Fruit fly (Drosophila melanogaster) whole organism, embryonic: Measurements from ENCODE around the gene Obp99b.
A peak's percentile ranks its signal among the peaks of the same experiment; 100 is the strongest.

Experiments used
- Bteb2 ChIP-seq: fragments of 200-800 bp; sonication (Bioruptor generic); optimal IDR thresholded peaks from 2 replicates; lab custom pipeline; 2016; ENCODE audit warnings: missing biosample characterization, missing genetic modification characterization
- CG10147 ChIP-seq: fragments of 200-800 bp; sonication (Bioruptor generic); optimal IDR thresholded peaks from 2 replicates; lab custom pipeline; 2019; ENCODE audit warnings: missing biosample characterization, mild to moderate bottlenecking, missing genetic modification characterization, moderate library complexity
- CG10209 ChIP-seq: fragments of 200-800 bp; sonication (Bioruptor generic); optimal IDR thresholded peaks from 3 replicates; lab custom pipeline; 2017; ENCODE audit warnings: missing biosample characterization, mild to moderate bottlenecking, missing genetic modification characterization, missing genetic modification reagents
- CG12219 ChIP-seq: fragments of 200-800 bp; sonication (Bioruptor generic); optimal IDR thresholded peaks from 3 replicates; lab custom pipeline; 2018; ENCODE audit warnings: missing biosample characterization, mild to moderate bottlenecking, missing genetic modification characterization
- CG12659 ChIP-seq: fragments of 200-800 bp; sonication (Bioruptor generic); optimal IDR thresholded peaks from 3 replicates; lab custom pipeline; 2017; ENCODE audit warnings: mild to moderate bottlenecking, missing biosample characterization, missing genetic modification reagents, missing genetic modification characterization
- CG15514 ChIP-seq: fragments of 200-800 bp; sonication (Bioruptor generic); optimal IDR thresholded peaks from 3 replicates; lab custom pipeline; 2017; ENCODE audit warnings: missing biosample characterization, missing genetic modification characterization, mild to moderate bottlenecking, moderate library complexity, missing genetic modification reagents
- CG17912 ChIP-seq: fragments of 200-800 bp; sonication (Bioruptor generic); optimal IDR thresholded peaks from 2 replicates; lab custom pipeline; 2018; ENCODE audit warnings: missing biosample characterization, mild to moderate bottlenecking, missing genetic modification characterization
- CG2712 ChIP-seq: fragments of 200-800 bp; optimal IDR thresholded peaks from 3 replicates; lab custom pipeline; 2019; ENCODE audit warnings: missing biosample characterization, mild to moderate bottlenecking, missing genetic modification characterization, moderate library complexity
- CG32532 ChIP-seq: fragments of 200-800 bp; sonication (Bioruptor generic); IDR thresholded peaks from 2 replicates; pipeline ENCODE4 v1.3.6; 2022; ENCODE audit warnings: missing biosample characterization, missing genetic modification characterization
- CG34422 ChIP-seq: fragments of 200-800 bp; sonication (Bioruptor generic); IDR thresholded peaks from 3 replicates; pipeline ENCODE4 v1.3.6; 2022; ENCODE audit warnings: missing biosample characterization, missing genetic modification characterization
- CG3838 ChIP-seq: fragments of 200-800 bp; sonication (Bioruptor generic); optimal IDR thresholded peaks from 3 replicates; lab custom pipeline; 2016; ENCODE audit warnings: missing biosample characterization, missing genetic modification characterization
- CG4360 ChIP-seq: fragments of 200-800 bp; sonication (Bioruptor generic); IDR thresholded peaks from 2 replicates; pipeline ENCODE4 v1.3.6; 2022; ENCODE audit warnings: missing biosample characterization, missing genetic modification characterization
- CG6813 ChIP-seq: fragments of 200-800 bp; sonication (Bioruptor generic); optimal IDR thresholded peaks from 2 replicates; lab custom pipeline; 2017; ENCODE audit warnings: missing biosample characterization, missing genetic modification characterization, mild to moderate bottlenecking, moderate library complexity, missing genetic modification reagents
- CG7786 ChIP-seq: fragments of 200-800 bp; sonication (Bioruptor generic); optimal IDR thresholded peaks from 2 replicates; lab custom pipeline; 2016; ENCODE audit warnings: missing biosample characterization, missing genetic modification characterization
- CG8089 ChIP-seq: fragments of 200-800 bp; sonication (Bioruptor generic); optimal IDR thresholded peaks from 3 replicates; lab custom pipeline; 2016; ENCODE audit warnings: missing biosample characterization, missing genetic modification characterization
- CG8281 ChIP-seq: fragments of 200-800 bp; sonication (Bioruptor generic); optimal IDR thresholded peaks from 2 replicates; lab custom pipeline; 2018; ENCODE audit warnings: missing biosample characterization, mild to moderate bottlenecking, missing genetic modification characterization, moderate library complexity
- CG9437 ChIP-seq: fragments of 200-800 bp; sonication (Bioruptor generic); optimal IDR thresholded peaks from 2 replicates; lab custom pipeline; 2018; ENCODE audit warnings: missing biosample characterization, mild to moderate bottlenecking, missing genetic modification characterization
- Dad ChIP-seq: fragments of 200-800 bp; sonication (Bioruptor generic); optimal IDR thresholded peaks from 3 replicates; lab custom pipeline; 2016; ENCODE audit warnings: missing biosample characterization, missing genetic modification characterization
- Deaf1 ChIP-seq: fragments of 200-800 bp; optimal IDR thresholded peaks from 3 replicates; lab custom pipeline; 2019; ENCODE audit warnings: missing biosample characterization, mild to moderate bottlenecking, missing genetic modification characterization, moderate library complexity
- Dek ChIP-seq: fragments of 200-800 bp; sonication (Bioruptor generic); optimal IDR thresholded peaks from 3 replicates; lab custom pipeline; 2019; ENCODE audit warnings: missing biosample characterization, mild to moderate bottlenecking, missing genetic modification characterization, moderate library complexity
- Drgx ChIP-seq: fragments of 200-800 bp; sonication (Bioruptor generic); IDR thresholded peaks from 2 replicates; pipeline ENCODE4 v1.3.6; 2022; ENCODE audit warnings: missing biosample characterization, missing genetic modification characterization
- HLH54F ChIP-seq: fragments of 200-800 bp; sonication (Bioruptor generic); optimal IDR thresholded peaks from 3 replicates; lab custom pipeline; 2016; ENCODE audit warnings: missing biosample characterization, missing genetic modification characterization
- HmgZ ChIP-seq: fragments of 200-800 bp; sonication (Bioruptor generic); optimal IDR thresholded peaks from 2 replicates; lab custom pipeline; 2018; ENCODE audit warnings: missing biosample characterization, mild to moderate bottlenecking, missing genetic modification characterization
- Hmr ChIP-seq: fragments of 200-800 bp; sonication (Bioruptor generic); optimal IDR thresholded peaks from 3 replicates; lab custom pipeline; 2017; ENCODE audit warnings: mild to moderate bottlenecking, missing biosample characterization, missing genetic modification reagents, missing genetic modification characterization
- Meics ChIP-seq: fragments of 200-800 bp; sonication (Bioruptor generic); optimal IDR thresholded peaks from 2 replicates; lab custom pipeline; 2017; ENCODE audit warnings: missing biosample characterization, mild to moderate bottlenecking, missing genetic modification characterization
- Mrtf ChIP-seq: fragments of 200-800 bp; sonication (Bioruptor generic); IDR thresholded peaks from 3 replicates; pipeline ENCODE4 v1.3.6; 2022; ENCODE audit warnings: missing biosample characterization, missing genetic modification characterization
- Oli ChIP-seq: fragments of 200-800 bp; sonication (Bioruptor generic); optimal IDR thresholded peaks from 2 replicates; lab custom pipeline; 2018; ENCODE audit warnings: missing biosample characterization, mild to moderate bottlenecking, missing genetic modification characterization, moderate library complexity
- ara ChIP-seq: fragments of 200-800 bp; sonication (Bioruptor generic); IDR thresholded peaks from 2 replicates; pipeline ENCODE4 v1.3.6; 2022; ENCODE audit warnings: missing biosample characterization, missing genetic modification characterization
- ash1 ChIP-seq: fragments of 200-800 bp; sonication (Bioruptor generic); optimal IDR thresholded peaks from 2 replicates; lab custom pipeline; 2018; ENCODE audit warnings: missing biosample characterization, mild to moderate bottlenecking, missing genetic modification characterization
- chif ChIP-seq, 2 experiments: fragments of 200-800 bp; sonication (Bioruptor generic); optimal IDR thresholded peaks; 3 replicates each; lab custom pipeline; 2016; ENCODE audit warnings: missing biosample characterization in 2 of 2, missing genetic modification characterization in 2 of 2
- crc ChIP-seq: fragments of 200-800 bp; sonication (Bioruptor generic); optimal IDR thresholded peaks from 2 replicates; lab custom pipeline; 2016; ENCODE audit warnings: missing biosample characterization, missing genetic modification characterization
- cwo ChIP-seq: fragments of 200-800 bp; sonication (Bioruptor generic); optimal IDR thresholded peaks from 3 replicates; lab custom pipeline; 2017; ENCODE audit warnings: missing biosample characterization, missing genetic modification characterization, mild to moderate bottlenecking, moderate library complexity, missing genetic modification reagents
- dmrt99B ChIP-seq: fragments of 200-800 bp; sonication (Bioruptor generic); optimal IDR thresholded peaks from 2 replicates; lab custom pipeline; 2018; ENCODE audit warnings: missing biosample characterization, mild to moderate bottlenecking, missing genetic modification characterization, moderate library complexity
- dpn ChIP-seq, 2 experiments: fragments of 200-800 bp; sonication (Bioruptor generic); optimal IDR thresholded peaks; 3 replicates each; lab custom pipeline; 2016; ENCODE audit warnings: missing biosample characterization in 2 of 2, missing genetic modification characterization in 2 of 2
- ewg ChIP-seq: fragments of 200-800 bp; sonication (Bioruptor generic); optimal IDR thresholded peaks from 3 replicates; lab custom pipeline; 2017; ENCODE audit warnings: mild to moderate bottlenecking, missing biosample characterization, missing genetic modification reagents, missing genetic modification characterization
- eyg ChIP-seq: fragments of 200-800 bp; sonication (Bioruptor generic); optimal IDR thresholded peaks from 3 replicates; lab custom pipeline; 2016; ENCODE audit warnings: missing biosample characterization, missing genetic modification characterization
- her ChIP-seq: fragments of 200-800 bp; sonication (Bioruptor generic); optimal IDR thresholded peaks from 2 replicates; lab custom pipeline; 2016; ENCODE audit warnings: missing biosample characterization, missing genetic modification characterization
- lov ChIP-seq, 2 experiments: fragments of 200-800 bp in 1 of 2; fragments of >200 bp in 1 of 2; sonication (Bioruptor generic) in 1 of 2; IDR thresholded peaks in 1 of 2; optimal IDR thresholded peaks in 1 of 2; 2 replicates in 1 of 2; 3 replicates in 1 of 2; pipeline versions ENCODE4 v1.3.6 to Lab custom; 2017 to 2022; ENCODE audit warnings: missing biosample characterization in 1 of 2, missing genetic modification characterization in 1 of 2
- mirr ChIP-seq: fragments of 200-800 bp; sonication (Bioruptor generic); optimal IDR thresholded peaks from 3 replicates; lab custom pipeline; 2018; ENCODE audit warnings: missing biosample characterization, mild to moderate bottlenecking, missing genetic modification characterization
- pan ChIP-seq, 4 experiments: fragments of >200 bp in 3 of 4; fragments of 200-800 bp in 1 of 4; sonication (Bioruptor generic) in 1 of 4; optimal IDR thresholded peaks in 3 of 4; IDR thresholded peaks in 1 of 4; 2 replicates each; pipeline versions ENCODE4 v1.3.6 to Lab custom; 2017 to 2022; ENCODE audit warnings: missing biosample characterization in 2 of 4, missing genetic modification characterization in 2 of 4, mixed read lengths in 1 of 4
- prd ChIP-seq, 3 experiments: fragments of >200 bp in 2 of 3; fragments of 200-800 bp in 1 of 3; sonication (Bioruptor generic) in 1 of 3; optimal IDR thresholded peaks in 2 of 3; IDR thresholded peaks in 1 of 3; 2 replicates in 2 of 3; 3 replicates in 1 of 3; pipeline versions ENCODE4 v1.3.6 to Lab custom; 2017 to 2022; ENCODE audit warnings: missing biosample characterization in 1 of 3, missing genetic modification characterization in 1 of 3
- pzg ChIP-seq: fragments of 200-800 bp; sonication (Bioruptor generic); optimal IDR thresholded peaks from 3 replicates; lab custom pipeline; 2018; ENCODE audit warnings: missing biosample characterization, mild to moderate bottlenecking, missing genetic modification characterization, moderate library complexity
- rib ChIP-seq: fragments of 200-800 bp; sonication (Bioruptor generic); IDR thresholded peaks from 2 replicates; pipeline ENCODE4 v1.3.6; 2022; ENCODE audit warnings: missing biosample characterization, missing genetic modification characterization
- sisA ChIP-seq: fragments of 200-800 bp; sonication (Bioruptor generic); IDR thresholded peaks from 2 replicates; pipeline ENCODE4 v1.3.6; 2022; ENCODE audit warnings: missing biosample characterization, missing genetic modification characterization
- slbo ChIP-seq: fragments of 200-800 bp; sonication (Bioruptor generic); IDR thresholded peaks from 2 replicates; pipeline ENCODE4 v1.3.6; 2022; ENCODE audit warnings: missing biosample characterization, missing genetic modification characterization
- sr ChIP-seq: fragments of 200-800 bp; sonication (Bioruptor generic); IDR thresholded peaks from 3 replicates; pipeline ENCODE4 v1.3.6; 2022; ENCODE audit warnings: missing biosample characterization, missing genetic modification characterization
- toy ChIP-seq: fragments of 200-800 bp; sonication (Bioruptor generic); IDR thresholded peaks from 2 replicates; pipeline ENCODE4 v1.3.6; 2022; ENCODE audit warnings: missing biosample characterization, missing genetic modification characterization
- zfh2 ChIP-seq: fragments of 200-800 bp; sonication (Bioruptor generic); optimal IDR thresholded peaks from 2 replicates; lab custom pipeline; 2016; ENCODE audit warnings: missing biosample characterization, missing genetic modification characterization

Obp99b gene

dm6 chr3R:29745056-29745455 lies 28.4 kb upstream of the Obp99b start, which contains the start of the genes Wdr24 and IntS11 (continued):
- TF ChIP-seq pan (optimal IDR thresholded peaks at IDR 0.05; lab: Kevin White, UChicago) = no peak
- peak in 1 of 2 experiments; percentile 96 for TF ChIP-seq pan (GFP tag; optimal IDR thresholded peaks at IDR 0.05 in 1 of 2, IDR thresholded peaks at IDR 0.05 in 1 of 2)
- peak; percentile 84 for TF ChIP-seq CG15514
- TF ChIP-seq crc = no peak
- peak; percentile 65 for TF ChIP-seq CG9437
- no peak for TF ChIP-seq dmrt99B (tag; lab: Kevin White, UChicago)
- TF ChIP-seq her (GFP tag; lab: Kevin White, UChicago) = no peak
- peak; percentile 82 for TF ChIP-seq CG10147 (GFP tag; lab: Kevin White, UChicago)
- peak; percentile 96 for TF ChIP-seq CG32532
- peak; percentile 93 for TF ChIP-seq sisA (GFP tag; lab: Robert Waterston, UW)
- peak; percentile 73 for TF ChIP-seq mirr
- TF ChIP-seq CG6813 (GFP tag; lab: Kevin White, UChicago) = no peak
- TF ChIP-seq Mrtf (GFP tag; lab: Robert Waterston, UW) = peak; percentile 84; the same call in 2 of the 3 replicates
- peak; percentile 90 for TF ChIP-seq Dek (tag; lab: Kevin White, UChicago)
- peak; percentile 65 to 82 for TF ChIP-seq dpn (GFP tag; optimal IDR thresholded peaks at IDR 0.05; lab: Kevin White, UChicago)
- TF ChIP-seq CG3838 (GFP tag; lab: Kevin White, UChicago) = no peak
- TF ChIP-seq CG12659 (GFP tag; lab: Kevin White, UChicago) = peak; percentile 91
- peak; percentile 86 for TF ChIP-seq HLH54F (GFP tag; lab: Kevin White, UChicago)
- no peak for TF ChIP-seq CG8281 (tag; lab: Kevin White, UChicago)
- TF ChIP-seq sr (GFP tag; lab: Robert Waterston, UW) = peak; percentile 31; the same call in 1 of the 3 replicates
- TF ChIP-seq Drgx (GFP tag; lab: Robert Waterston, UW) = peak; percentile 97
- peak; percentile 98 for TF ChIP-seq slbo (GFP tag; lab: Robert Waterston, UW)
- peak; percentile 85 for TF ChIP-seq toy (GFP tag; lab: Robert Waterston, UW)
- peak; percentile 95 for TF ChIP-seq CG34422
- peak; percentile 60 for TF ChIP-seq ewg (GFP tag; lab: Kevin White, UChicago)
- no peak for TF ChIP-seq lov (optimal IDR thresholded peaks at IDR 0.05; lab: Kevin White, UChicago)
- TF ChIP-seq lov (GFP tag; IDR thresholded peaks at IDR 0.05; lab: Robert Waterston, UW) = no peak
- TF ChIP-seq zfh2 = peak; percentile 94
- TF ChIP-seq ara (GFP tag; lab: Robert Waterston, UW) = peak; percentile 81
- TF ChIP-seq ash1 (GFP tag; lab: Kevin White, UChicago) = no peak
- TF ChIP-seq Meics (GFP tag; lab: Kevin White, UChicago) = peak; percentile 82
- TF ChIP-seq CG2712 (tag; lab: Kevin White, UChicago) = peak; percentile 81
- TF ChIP-seq prd (optimal IDR thresholded peaks at IDR 0.05; lab: Kevin White, UChicago) = no peak
- peak; percentile 96 for TF ChIP-seq prd (GFP tag; IDR thresholded peaks at IDR 0.05; lab: Robert Waterston, UW)
- peak; percentile 70 for TF ChIP-seq Oli (tag; lab: Kevin White, UChicago)
- TF ChIP-seq CG17912 (GFP tag; lab: Kevin White, UChicago) = peak; percentile 29
- TF ChIP-seq Dad (GFP tag; lab: Kevin White, UChicago) = peak; percentile 49
- peak; percentile 62 for TF ChIP-seq cwo (GFP tag; lab: Kevin White, UChicago)
- TF ChIP-seq rib (GFP tag; lab: Robert Waterston, UW) = peak; percentile 91
- no peak for TF ChIP-seq eyg (GFP tag; lab: Kevin White, UChicago)
- no peak for TF ChIP-seq CG8089 (GFP tag; lab: Kevin White, UChicago)
- TF ChIP-seq Deaf1 = peak; percentile 61
- peak; percentile 73 for TF ChIP-seq CG7786 (GFP tag; lab: Kevin White, UChicago)
- TF ChIP-seq CG4360 = 0 out of 2 replicates have a peak, but pooled peaks have one; percentile 32
- TF ChIP-seq CG12219 (GFP tag; lab: Kevin White, UChicago) = no peak
- TF ChIP-seq chif (GFP tag; optimal IDR thresholded peaks at IDR 0.05; lab: Kevin White, UChicago) = peak; percentile 28 to 71
- TF ChIP-seq Bteb2 (GFP tag; lab: Kevin White, UChicago) = peak; percentile 70
- TF ChIP-seq CG10209 (GFP tag; lab: Kevin White, UChicago) = peak; percentile 80
- TF ChIP-seq HmgZ (tag; lab: Kevin White, UChicago) = peak; percentile 94
- TF ChIP-seq pzg = peak; percentile 73
- peak; percentile 82 for TF ChIP-seq Hmr
